Fruit fly (Drosophila melanogaster): ENCODE measurements around the gene Eip74EF.

Gene Eip74EF

DNA sequence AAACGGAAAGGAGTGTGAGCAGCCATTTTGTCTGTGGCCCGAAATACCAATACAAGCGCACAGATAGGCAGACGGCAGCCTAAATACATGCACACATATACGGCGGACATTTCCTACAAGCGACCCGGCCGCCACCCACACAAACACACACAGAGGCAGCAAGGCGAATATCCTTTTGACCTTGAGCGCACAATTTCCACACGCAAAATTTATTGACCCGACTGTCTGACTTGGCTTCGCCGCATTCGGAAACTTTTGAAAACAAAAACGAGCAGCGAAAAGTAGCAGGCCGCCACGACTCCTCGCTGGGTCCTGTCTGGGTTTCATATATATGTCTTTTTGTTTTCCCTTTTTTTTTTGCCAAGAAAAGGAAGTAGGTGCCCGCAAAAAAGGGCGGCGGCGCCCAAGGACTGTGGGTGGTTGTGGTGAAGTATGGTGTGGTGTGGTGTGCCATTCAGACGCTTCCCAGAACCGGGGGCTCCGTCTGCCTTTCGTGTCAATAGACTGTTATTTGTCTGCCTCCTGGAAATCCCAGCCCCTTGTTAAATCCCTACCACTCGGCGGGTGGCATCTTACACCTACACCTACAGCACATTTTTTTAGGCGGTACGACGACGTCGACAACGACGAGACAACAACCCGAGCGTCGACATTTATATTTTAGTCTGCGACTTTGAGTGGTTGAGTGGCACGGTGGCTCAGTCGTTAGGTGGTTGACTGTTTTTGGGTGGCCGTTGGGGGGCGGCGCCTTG is 23.1 kb downstream of the Eip74EF start:
- no peak for TF ChIP-seq CG13775 (GFP tag; optimal IDR thresholded peaks at IDR 0.05)
- TF ChIP-seq ttk (GFP tag; IDR thresholded peaks at IDR 0.05): no peak
- TF ChIP-seq CG10543 (GFP tag; optimal IDR thresholded peaks at IDR 0.05): peak; percentile 21
- TF ChIP-seq Med (GFP tag): peak; percentile 86
- peak; percentile 33 for TF ChIP-seq cg (GFP tag; optimal IDR thresholded peaks at IDR 0.05)
- TF ChIP-seq Chrac-16 (GFP tag; optimal IDR thresholded peaks at IDR 0.05): no peak
- no peak for TF ChIP-seq CG7786 (GFP tag; optimal IDR thresholded peaks at IDR 0.05)
- TF ChIP-seq gro (GFP tag; optimal IDR thresholded peaks at IDR 0.05): no peak
- peak; percentile 38 for TF ChIP-seq Deaf1 (tag; optimal IDR thresholded peaks at IDR 0.05)
- TF ChIP-seq CG3726 (GFP tag; IDR thresholded peaks at IDR 0.05): 0 out of 3 replicates have a peak, but pooled peaks have one; percentile 10
- no peak for TF ChIP-seq Meics (GFP tag; optimal IDR thresholded peaks at IDR 0.05)
- TF ChIP-seq CG7357 (GFP tag; IDR thresholded peaks at IDR 0.05): no peak
- no peak for TF ChIP-seq her (GFP tag; optimal IDR thresholded peaks at IDR 0.05)
- peak; percentile 78 for TF ChIP-seq abd-A (tag; optimal IDR thresholded peaks at IDR 0.05)
- no peak for TF ChIP-seq Bdp1 (GFP tag; optimal IDR thresholded peaks at IDR 0.05)
- TF ChIP-seq onecut (GFP tag; IDR thresholded peaks at IDR 0.05): peak; percentile 14; the same call in 1 of the 2 replicates
- TF ChIP-seq TFAM (GFP tag; optimal IDR thresholded peaks at IDR 0.05): no peak
- peak; percentile 58 for TF ChIP-seq ERR (GFP tag; optimal IDR thresholded peaks at IDR 0.05)
- TF ChIP-seq CG13894 (tag; optimal IDR thresholded peaks at IDR 0.05): peak; percentile 35
- no peak for TF ChIP-seq NK7.1 (GFP tag; optimal IDR thresholded peaks at IDR 0.05)
- no peak for TF ChIP-seq CG1832 (GFP tag; optimal IDR thresholded peaks at IDR 0.05)
- TF ChIP-seq pnt (GFP tag; optimal IDR thresholded peaks at IDR 0.05): no peak
- TF ChIP-seq Side (GFP tag; optimal IDR thresholded peaks at IDR 0.05): no peak

DNA sequence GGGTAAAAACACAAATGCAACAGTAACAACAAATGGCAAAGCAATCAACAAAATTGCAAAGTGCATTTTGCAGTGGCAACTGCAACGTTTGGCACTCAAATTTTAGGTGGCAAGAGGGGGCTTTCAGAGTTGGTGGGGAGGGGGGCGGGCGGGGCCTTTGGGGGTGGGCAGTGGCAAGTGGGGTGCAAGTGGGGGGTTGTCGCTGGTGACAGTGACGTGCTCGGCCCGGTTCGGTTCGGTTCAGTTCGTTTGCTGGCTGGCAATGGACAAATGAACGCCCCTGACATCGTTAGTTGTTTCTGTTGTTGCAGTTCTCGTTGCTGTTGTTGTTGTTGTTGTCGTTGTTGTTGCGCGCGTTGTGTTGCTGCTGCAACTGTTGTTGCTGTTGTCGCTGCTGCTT is 26.0 kb downstream of the Eip74EF start:
- TF ChIP-seq crol (GFP tag; IDR thresholded peaks at IDR 0.05) (0 out of 2 replicates have a peak, but pooled peaks have one; percentile 26), CG11456 (GFP tag; IDR thresholded peaks at IDR 0.05) (0 out of 3 replicates have a peak, but pooled peaks have one; percentile 9), CG6791 (GFP tag; IDR thresholded peaks at IDR 0.05; ENCODE audit: partially characterized antibody) (0 out of 3 replicates have a peak, but pooled peaks have one; percentile 14), CG4360 (GFP tag; IDR thresholded peaks at IDR 0.05) (peak; percentile 71), CG30431 (GFP tag; optimal IDR thresholded peaks at IDR 0.05) (no peak)

DNA sequence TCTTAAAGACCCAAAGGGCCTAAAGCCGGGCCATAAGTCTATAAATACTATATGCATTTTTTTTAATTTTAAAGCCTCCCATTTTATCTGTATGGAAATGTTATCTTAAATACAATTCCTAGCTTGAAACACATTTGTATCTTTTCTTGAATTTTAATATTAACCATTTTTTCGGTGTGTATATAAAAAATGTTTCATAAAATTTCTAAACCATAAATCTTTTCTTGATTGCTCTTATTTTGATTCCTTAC is 28.0 kb downstream of the Eip74EF start:
- TF ChIP-seq CG8944 (GFP tag; optimal IDR thresholded peaks at IDR 0.05): no peak
- TF ChIP-seq YL-1 (GFP tag; optimal IDR thresholded peaks at IDR 0.05): no peak
- TF ChIP-seq gcm2 (GFP tag; optimal IDR thresholded peaks at IDR 0.05): no peak
- no peak for TF ChIP-seq seq (GFP tag; IDR thresholded peaks at IDR 0.05)
- TF ChIP-seq Hr3 (GFP tag; optimal IDR thresholded peaks at IDR 0.05): no peak
- no peak for TF ChIP-seq CG12659 (GFP tag; optimal IDR thresholded peaks at IDR 0.05)
- TF ChIP-seq NFAT (GFP tag; IDR thresholded peaks at IDR 0.05): no peak
- no peak for TF ChIP-seq Deaf1 (tag; optimal IDR thresholded peaks at IDR 0.05)
- no peak for TF ChIP-seq CG2202 (tag; optimal IDR thresholded peaks at IDR 0.05)
